Worm (Caenorhabditis elegans): Measurements from ENCODE around the gene C25H3.15.

ce11 chrII:5665991-5666390 lies 862 bp downstream of the C25H3.15 start, which contains the start of gene C25H3.16:
- TF ChIP-seq unc-86 (tag; optimal IDR thresholded peaks at IDR 0.05), result no peak
- no peak for TF ChIP-seq ceh-14 (tag; optimal IDR thresholded peaks at IDR 0.05)
- no peak for TF ChIP-seq Y22D7AL.16 (tag; optimal IDR thresholded peaks at IDR 0.05)
- TF ChIP-seq eyg-1 (tag; optimal IDR thresholded peaks at IDR 0.05), result no peak
- no peak for TF ChIP-seq elt-2 (tag; optimal IDR thresholded peaks at IDR 0.05)
- TF ChIP-seq hlh-6 (tag; optimal IDR thresholded peaks at IDR 0.05), result no peak
- TF ChIP-seq ama-1 (optimal IDR thresholded peaks at IDR 0.05), result no peak
